Worm (Caenorhabditis elegans) whole organism, dauer: ENCODE measurements around the gene aat-4.
"Not testable (repeated sequence)": the region's sequence is repeated elsewhere in the genome, so short reads cannot be mapped to it uniquely, and the experiment has no call there.

Source experiments
- unc-62 ChIP-seq: sonication (generic microtip); optimal IDR thresholded peaks from 2 replicates; lab custom pipeline; 2017; ENCODE audit warnings: missing biosample characterization, missing genetic modification reagents, missing genetic modification characterization

The aat-4 gene

ce11 chrIV:6266499-6266898, 9.0 kb downstream of the aat-4 start, which contains the start of gene srv-29:
Gene srv-29 (minus strand): TSS chrIV:6266599.
- TF ChIP-seq unc-62 (GFP tag; lab: Kevin White, UChicago), result no peak

- no peak for TF ChIP-seq unc-62 (GFP tag; lab: Kevin White, UChicago)
Observed at ce11 chrIV:6263244-6263643, 12.3 kb downstream of the aat-4 start, which contains the start of gene srv-28. Gene srv-28 (minus strand): TSS chrIV:6263344.

ce11 chrIV:6259732-6260131, 15.8 kb downstream of the aat-4 start, which contains the start of gene nlp-16:
Gene nlp-16 (minus strand): TSS chrIV:6259832.
- TF ChIP-seq unc-62 (GFP tag; lab: Kevin White, UChicago), result no peak

ce11 chrIV:6258967-6259366, 16.6 kb downstream of the aat-4 start:
- TF ChIP-seq unc-62 (GFP tag; lab: Kevin White, UChicago), result no peak

ce11 chrIV:6254635-6255034, 20.9 kb downstream of the aat-4 start, which contains the start of gene T13A10.64:
Gene T13A10.64 (plus strand): TSS chrIV:6254935.
- TF ChIP-seq unc-62 (GFP tag; lab: Kevin White, UChicago), result no peak

ce11 chrIV:6253000-6253399, 22.5 kb downstream of the aat-4 start, which contains the start of gene T13A10.2:
Gene T13A10.2 (plus strand): TSS chrIV:6253300.
- not testable (repeated sequence) for TF ChIP-seq unc-62 (GFP tag; lab: Kevin White, UChicago)

- no peak for TF ChIP-seq unc-62 (GFP tag; lab: Kevin White, UChicago)
Observed at ce11 chrIV:6249591-6249990, 25.9 kb downstream of the aat-4 start, which contains the start of gene F58F9.1. Gene F58F9.1 (plus strand): TSS chrIV:6249841.

ce11 chrIV:6248486-6248885, 27.0 kb downstream of the aat-4 start, which contains the start of gene acox-3:
Gene acox-3 (minus strand): TSS chrIV:6248492.
- TF ChIP-seq unc-62 (GFP tag; lab: Kevin White, UChicago), result no peak

- TF ChIP-seq unc-62 (GFP tag; lab: Kevin White, UChicago), result no peak
Observed at ce11 chrIV:6239993-6240392, 35.5 kb downstream of the aat-4 start, which contains the start of gene F58F9.9. Gene F58F9.9 (plus strand): TSS chrIV:6240293.

ce11 chrIV:6237508-6238227, 37.9 kb downstream of the aat-4 start, which contains the start of the genes F58F9.6 and F58F9.8:
Gene F58F9.6 (minus strand): TSS chrIV:6237608.
Gene F58F9.8 (plus strand): TSS chrIV:6238177.
- TF ChIP-seq unc-62 (GFP tag; lab: Kevin White, UChicago), result no peak

- no peak for TF ChIP-seq unc-62 (GFP tag; lab: Kevin White, UChicago)
Observed at ce11 chrIV:6232769-6233290, 42.7 kb downstream of the aat-4 start, which contains the start of gene F58F9.3. Gene F58F9.3 (plus strand): TSS chrIV:6233240.

ce11 chrIV:6230560-6231073, 44.9 kb downstream of the aat-4 start, which contains the start of gene F58F9.4:
Gene F58F9.4 (plus strand): TSS chrIV:6231023.
- TF ChIP-seq unc-62 (GFP tag; lab: Kevin White, UChicago), result no peak

ce11 chrIV:6227974-6228373, 47.5 kb downstream of the aat-4 start, which contains the start of gene C49A9.1:
Gene C49A9.1 (plus strand): TSS chrIV:6228190.
- TF ChIP-seq unc-62 (GFP tag; lab: Kevin White, UChicago), result no peak

ce11 chrIV:6225143-6225542, 50.4 kb downstream of the aat-4 start, which contains the start of gene C49A9.2:
Gene C49A9.2 (plus strand): TSS chrIV:6225443.
- TF ChIP-seq unc-62 (GFP tag; lab: Kevin White, UChicago), result no peak
